Worm (Caenorhabditis elegans): Measurements from ENCODE around the gene vps-15.
A peak's percentile ranks its signal among the peaks of the same experiment; 100 is the strongest.

The vps-15 gene

ce11 chrII:11879784-11880183, 35.9 kb downstream of the vps-15 start:
- TF ChIP-seq ahr-1 (tag; optimal IDR thresholded peaks at IDR 0.05) (no peak), hlh-13 (GFP tag; optimal IDR thresholded peaks at IDR 0.05) (no peak), hlh-15 (tag; optimal IDR thresholded peaks at IDR 0.05) (no peak), pha-2 (tag; optimal IDR thresholded peaks at IDR 0.05) (no peak)

ce11 chrII:11874674-11875198, 40.9 kb downstream of the vps-15 start, which contains the start of the genes npp-3 and top-2:
TSS of gene npp-3 (minus strand) at chrII:11874788.
TSS of gene top-2 (plus strand) at chrII:11875148.
- TF ChIP-seq syd-9 (tag; optimal IDR thresholded peaks at IDR 0.05) (no peak), hlh-30 (tag; optimal IDR thresholded peaks at IDR 0.05; ENCODE audit: insufficient read depth) (peak; percentile 51), ceh-34 (tag; optimal IDR thresholded peaks at IDR 0.05) (peak; percentile 58), unc-3 (GFP tag; conservative IDR thresholded peaks at IDR 0.05) (no peak), unc-3 (tag; optimal IDR thresholded peaks at IDR 0.05) (no peak), ceh-18 (tag; optimal IDR thresholded peaks at IDR 0.05) (peak; percentile 80), lin-11 (tag; optimal IDR thresholded peaks at IDR 0.05) (no peak), fkh-10 (GFP tag; optimal IDR thresholded peaks at IDR 0.05) (no peak), tbx-2 (tag; optimal IDR thresholded peaks at IDR 0.05) (peak; percentile 59), hlh-8 (tag; optimal IDR thresholded peaks at IDR 0.05) (no peak), ceh-2 (tag; optimal IDR thresholded peaks at IDR 0.05) (no peak), pax-1 (tag; optimal IDR thresholded peaks at IDR 0.05) (no peak), ceh-6 (GFP tag; optimal IDR thresholded peaks at IDR 0.05) (no peak), fax-1 (tag; optimal IDR thresholded peaks at IDR 0.05) (no peak), madf-2 (tag; optimal IDR thresholded peaks at IDR 0.05) (no peak), ceh-45 (GFP tag; IDR thresholded peaks at IDR 0.05) (no peak), ahr-1 (tag; optimal IDR thresholded peaks at IDR 0.05) (no peak), ama-1 (optimal IDR thresholded peaks at IDR 0.05) (no peak), elt-2 (tag; optimal IDR thresholded peaks at IDR 0.05) (no peak), K09A11.1 (tag; optimal IDR thresholded peaks at IDR 0.05; ENCODE audit: insufficient read depth) (no peak), dve-1 (tag; optimal IDR thresholded peaks at IDR 0.05) (peak; percentile 55), pha-2 (tag; optimal IDR thresholded peaks at IDR 0.05) (no peak), unc-55 (GFP tag; optimal IDR thresholded peaks at IDR 0.05) (peak; percentile 74), ceh-31 (tag; optimal IDR thresholded peaks at IDR 0.05) (peak; percentile 74), mec-3 (tag; optimal IDR thresholded peaks at IDR 0.05; ENCODE audit: borderline replicate concordance) (no peak), unc-86 (tag; optimal IDR thresholded peaks at IDR 0.05) (no peak), nfya-1 (tag; optimal IDR thresholded peaks at IDR 0.05) (peak; percentile 96), ceh-9 (tag; optimal IDR thresholded peaks at IDR 0.05) (no peak), ztf-16 (tag; optimal IDR thresholded peaks at IDR 0.05) (no peak), pros-1 (tag; optimal IDR thresholded peaks at IDR 0.05) (peak; percentile 45), K02D7.2 (tag; optimal IDR thresholded peaks at IDR 0.05) (no peak), ref-2 (tag; optimal IDR thresholded peaks at IDR 0.05) (peak; percentile 62), unc-42 (tag; optimal IDR thresholded peaks at IDR 0.05) (peak; percentile 76)

ce11 chrII:11868893-11869292, 46.8 kb downstream of the vps-15 start:
- TF ChIP-seq ceh-22 (tag; optimal IDR thresholded peaks at IDR 0.05) (no peak), mec-3 (tag; optimal IDR thresholded peaks at IDR 0.05; ENCODE audit: borderline replicate concordance) (peak; percentile 46), pqm-1 (tag; optimal IDR thresholded peaks at IDR 0.05) (no peak)

ce11 chrII:11868234-11868633, 47.4 kb downstream of the vps-15 start, which contains the start of gene col-84:
TSS of gene col-84 (plus strand) at chrII:11868534.
- no peak for TF ChIP-seq ceh-31 (tag; optimal IDR thresholded peaks at IDR 0.05)
- TF ChIP-seq gmeb-2 (tag; optimal IDR thresholded peaks at IDR 0.05), result no peak
- TF ChIP-seq ceh-6 (GFP tag; optimal IDR thresholded peaks at IDR 0.05), result no peak
- no peak for TF ChIP-seq hlh-30 (tag; optimal IDR thresholded peaks at IDR 0.05; ENCODE audit: insufficient read depth)
- TF ChIP-seq C08G9.2 (tag; optimal IDR thresholded peaks at IDR 0.05), result no peak
- TF ChIP-seq nfya-1 (tag; optimal IDR thresholded peaks at IDR 0.05), result no peak

Data from whole organism, late embryonic.